Fruit fly (Drosophila melanogaster) whole organism, embryonic: ENCODE measurements around the gene SkpA.

Source experiments
- B-H2 ChIP-seq: fragments of 200-800 bp; sonication (Bioruptor generic); optimal IDR thresholded peaks from 2 replicates; lab custom pipeline; 2018; ENCODE audit warnings: missing biosample characterization, mild to moderate bottlenecking, missing genetic modification characterization
- C15 ChIP-seq: fragments of 200-800 bp; sonication (Bioruptor generic); IDR thresholded peaks from 3 replicates; pipeline ENCODE4 v1.3.6; 2022; ENCODE audit warnings: missing biosample characterization, missing genetic modification characterization
- CG11560 ChIP-seq: fragments of 200-800 bp; sonication (Bioruptor generic); IDR thresholded peaks from 3 replicates; pipeline ENCODE4 v1.3.6; 2022; ENCODE audit warnings: missing biosample characterization, missing genetic modification characterization
- CG13287 ChIP-seq: fragments of 200-800 bp; sonication (Bioruptor generic); IDR thresholded peaks from 2 replicates; pipeline ENCODE4 v1.3.6; 2022; ENCODE audit warnings: missing biosample characterization, missing genetic modification characterization; ENCODE audit not compliant: partially characterized antibody
- CG13424 ChIP-seq: fragments of 200-800 bp; sonication (Bioruptor generic); optimal IDR thresholded peaks from 2 replicates; lab custom pipeline; 2019; ENCODE audit warnings: missing biosample characterization, mild to moderate bottlenecking, missing genetic modification characterization, moderate library complexity
- CG16815 ChIP-seq: fragments of 200-800 bp; sonication (Bioruptor generic); optimal IDR thresholded peaks from 3 replicates; lab custom pipeline; 2017; ENCODE audit warnings: missing biosample characterization, mild to moderate bottlenecking, missing genetic modification characterization
- CG18619 ChIP-seq: fragments of 200-800 bp; sonication (Bioruptor generic); optimal IDR thresholded peaks from 3 replicates; lab custom pipeline; 2017; ENCODE audit warnings: missing biosample characterization, mild to moderate bottlenecking, missing genetic modification characterization
- CG2120 ChIP-seq: fragments of 200-800 bp; sonication (Bioruptor generic); optimal IDR thresholded peaks from 3 replicates; lab custom pipeline; 2016; ENCODE audit warnings: missing biosample characterization, missing genetic modification characterization
- CG2129 ChIP-seq: fragments of 200-800 bp; sonication (Bioruptor generic); IDR thresholded peaks from 2 replicates; pipeline ENCODE4 v1.3.6; 2022; ENCODE audit warnings: missing biosample characterization, missing genetic modification characterization; ENCODE audit not compliant: partially characterized antibody
- CG2678 ChIP-seq: fragments of 200-800 bp; sonication (Bioruptor generic); optimal IDR thresholded peaks from 3 replicates; lab custom pipeline; 2019; ENCODE audit warnings: missing biosample characterization, mild to moderate bottlenecking, missing genetic modification characterization, moderate library complexity
- CG30020 ChIP-seq: fragments of 200-800 bp; optimal IDR thresholded peaks from 2 replicates; lab custom pipeline; 2019; ENCODE audit warnings: missing biosample characterization, mild to moderate bottlenecking, missing genetic modification characterization, moderate library complexity
- CG3847 ChIP-seq: fragments of 200-800 bp; sonication (Bioruptor generic); IDR thresholded peaks from 2 replicates; pipeline ENCODE4 v1.3.6; 2022; ENCODE audit warnings: missing biosample characterization, missing genetic modification characterization
- CG43689 ChIP-seq: fragments of 200-800 bp; sonication (Bioruptor generic); IDR thresholded peaks from 2 replicates; pipeline ENCODE4 v1.3.6; 2022; ENCODE audit warnings: missing biosample characterization, missing genetic modification characterization
- CG4820 ChIP-seq: fragments of 200-800 bp; sonication (Bioruptor generic); optimal IDR thresholded peaks from 3 replicates; lab custom pipeline; 2016; ENCODE audit warnings: missing biosample characterization, missing genetic modification characterization
- CG5180 ChIP-seq: fragments of 200-800 bp; sonication (Bioruptor generic); optimal IDR thresholded peaks from 3 replicates; lab custom pipeline; 2017; ENCODE audit warnings: missing biosample characterization, missing genetic modification characterization, mild to moderate bottlenecking, moderate library complexity, missing genetic modification reagents
- CG7271 ChIP-seq: fragments of 200-800 bp; sonication (Bioruptor generic); optimal IDR thresholded peaks from 2 replicates; lab custom pipeline; 2018; ENCODE audit warnings: missing biosample characterization, mild to moderate bottlenecking, missing genetic modification characterization, moderate library complexity
- CG8924 ChIP-seq: fragments of 200-800 bp; optimal IDR thresholded peaks from 3 replicates; lab custom pipeline; 2019; ENCODE audit warnings: missing biosample characterization, mild to moderate bottlenecking, missing genetic modification characterization, moderate library complexity
- D19A ChIP-seq: fragments of 200-800 bp; optimal IDR thresholded peaks from 3 replicates; lab custom pipeline; 2019; ENCODE audit warnings: missing biosample characterization, mild to moderate bottlenecking, missing genetic modification characterization, moderate library complexity
- Elba2 ChIP-seq: fragments of 200-800 bp; sonication (Bioruptor generic); optimal IDR thresholded peaks from 3 replicates; lab custom pipeline; 2016; ENCODE audit warnings: missing biosample characterization, missing genetic modification characterization
- Hmx ChIP-seq: fragments of 200-800 bp; sonication (Bioruptor generic); optimal IDR thresholded peaks from 2 replicates; lab custom pipeline; 2016; ENCODE audit warnings: missing biosample characterization, missing genetic modification characterization
- Hr78 ChIP-seq, 2 experiments: fragments of 200-800 bp in 1 of 2; fragments of >200 bp in 1 of 2; sonication (Bioruptor generic) in 1 of 2; optimal IDR thresholded peaks; 2 replicates each; lab custom pipeline; 2017 to 2019; ENCODE audit warnings: missing biosample characterization in 2 of 2, missing genetic modification characterization in 2 of 2, mild to moderate bottlenecking in 1 of 2, moderate library complexity in 1 of 2
- Lhr ChIP-seq: fragments of 200-800 bp; sonication (Bioruptor generic); optimal IDR thresholded peaks from 3 replicates; lab custom pipeline; 2017; ENCODE audit warnings: mild to moderate bottlenecking, missing biosample characterization, missing genetic modification reagents, missing genetic modification characterization
- Lpt ChIP-seq: fragments of >200 bp; optimal IDR thresholded peaks from 2 replicates; lab custom pipeline; 2018; ENCODE audit warnings: missing biosample characterization, missing genetic modification characterization
- MBD-R2 ChIP-seq: fragments of 200-800 bp; sonication (Bioruptor generic); IDR thresholded peaks from 2 replicates; pipeline ENCODE4 v1.3.6; 2022; ENCODE audit warnings: missing biosample characterization, missing genetic modification characterization
- Oli ChIP-seq: fragments of 200-800 bp; sonication (Bioruptor generic); optimal IDR thresholded peaks from 2 replicates; lab custom pipeline; 2018; ENCODE audit warnings: missing biosample characterization, mild to moderate bottlenecking, missing genetic modification characterization, moderate library complexity
- Sin3A ChIP-seq: fragments of >200 bp; optimal IDR thresholded peaks from 2 replicates; lab custom pipeline; 2018
- Sry-β ChIP-seq: fragments of 200-800 bp; sonication (Bioruptor generic); optimal IDR thresholded peaks from 2 replicates; lab custom pipeline; 2018; ENCODE audit warnings: missing biosample characterization, mild to moderate bottlenecking, missing genetic modification characterization, moderate library complexity
- TFAM ChIP-seq: fragments of 200-800 bp; sonication (Bioruptor generic); optimal IDR thresholded peaks from 2 replicates; lab custom pipeline; 2017; ENCODE audit warnings: missing biosample characterization, missing genetic modification characterization, inconsistent platforms
- Vsx1 ChIP-seq: fragments of 200-800 bp; sonication (Bioruptor generic); optimal IDR thresholded peaks from 2 replicates; lab custom pipeline; 2017; ENCODE audit warnings: missing biosample characterization, mild to moderate bottlenecking, missing genetic modification characterization, missing genetic modification reagents
- al ChIP-seq: fragments of 200-800 bp; sonication (Bioruptor generic); IDR thresholded peaks from 2 replicates; pipeline ENCODE4 v1.3.6; 2022; ENCODE audit warnings: missing biosample characterization, missing genetic modification characterization
- az2 ChIP-seq: fragments of 200-800 bp; sonication (Bioruptor generic); optimal IDR thresholded peaks from 3 replicates; lab custom pipeline; 2016; ENCODE audit warnings: missing biosample characterization, missing genetic modification characterization
- bowl ChIP-seq: fragments of 200-800 bp; sonication (Bioruptor generic); IDR thresholded peaks from 2 replicates; pipeline ENCODE4 v1.3.6; 2022; ENCODE audit warnings: missing biosample characterization, missing genetic modification characterization
- br ChIP-seq: fragments of >200 bp; optimal IDR thresholded peaks from 2 replicates; lab custom pipeline; 2017
- chn ChIP-seq: fragments of 200-800 bp; sonication (Bioruptor generic); optimal IDR thresholded peaks from 2 replicates; lab custom pipeline; 2016; ENCODE audit warnings: missing biosample characterization, missing genetic modification characterization
- cwo ChIP-seq: fragments of 200-800 bp; sonication (Bioruptor generic); optimal IDR thresholded peaks from 3 replicates; lab custom pipeline; 2017; ENCODE audit warnings: missing biosample characterization, missing genetic modification characterization, mild to moderate bottlenecking, moderate library complexity, missing genetic modification reagents
- esg ChIP-seq: fragments of 200-800 bp; sonication (Bioruptor generic); conservative IDR thresholded peaks from 2 replicates; pipeline ENCODE4 v1.3.6; 2022; ENCODE audit warnings: missing biosample characterization, missing genetic modification characterization
- eyg ChIP-seq: fragments of 200-800 bp; sonication (Bioruptor generic); optimal IDR thresholded peaks from 3 replicates; lab custom pipeline; 2016; ENCODE audit warnings: missing biosample characterization, missing genetic modification characterization
- fd96Cb ChIP-seq: fragments of 200-800 bp; sonication (Bioruptor generic); optimal IDR thresholded peaks from 2 replicates; lab custom pipeline; 2018; ENCODE audit warnings: missing biosample characterization, mild to moderate bottlenecking, missing genetic modification characterization, moderate library complexity
- inv ChIP-seq: fragments of 200-800 bp; sonication (Bioruptor generic); IDR thresholded peaks from 2 replicates; pipeline ENCODE4 v1.3.6; 2022; ENCODE audit warnings: missing biosample characterization, missing genetic modification characterization; ENCODE audit not compliant: partially characterized antibody
- jumu ChIP-seq: fragments of 200-800 bp; sonication (Bioruptor generic); optimal IDR thresholded peaks from 3 replicates; lab custom pipeline; 2016; ENCODE audit warnings: missing biosample characterization, missing genetic modification characterization
- mirr ChIP-seq: fragments of 200-800 bp; sonication (Bioruptor generic); optimal IDR thresholded peaks from 3 replicates; lab custom pipeline; 2018; ENCODE audit warnings: missing biosample characterization, mild to moderate bottlenecking, missing genetic modification characterization
- nerfin-2 ChIP-seq: fragments of 200-800 bp; sonication (Bioruptor generic); IDR thresholded peaks from 2 replicates; pipeline ENCODE4 v1.3.6; 2022; ENCODE audit warnings: missing biosample characterization, missing genetic modification characterization; ENCODE audit not compliant: partially characterized antibody
- pan ChIP-seq, 4 experiments: fragments of >200 bp in 3 of 4; fragments of 200-800 bp in 1 of 4; sonication (Bioruptor generic) in 1 of 4; optimal IDR thresholded peaks in 3 of 4; IDR thresholded peaks in 1 of 4; 2 replicates each; pipeline versions ENCODE4 v1.3.6 to Lab custom; 2017 to 2022; ENCODE audit warnings: missing biosample characterization in 2 of 4, missing genetic modification characterization in 2 of 4, mixed read lengths in 1 of 4
- sd ChIP-seq: fragments of 200-800 bp; sonication (Bioruptor generic); optimal IDR thresholded peaks from 3 replicates; lab custom pipeline; 2018; ENCODE audit warnings: missing biosample characterization, mild to moderate bottlenecking, missing genetic modification characterization, moderate library complexity
- slbo ChIP-seq: fragments of 200-800 bp; sonication (Bioruptor generic); IDR thresholded peaks from 2 replicates; pipeline ENCODE4 v1.3.6; 2022; ENCODE audit warnings: missing biosample characterization, missing genetic modification characterization
- tin ChIP-seq: fragments of 200-800 bp; sonication (Bioruptor generic); optimal IDR thresholded peaks from 3 replicates; lab custom pipeline; 2016; ENCODE audit warnings: missing biosample characterization, missing genetic modification characterization
- tio ChIP-seq: fragments of 200-800 bp; sonication (Bioruptor generic); optimal IDR thresholded peaks from 2 replicates; lab custom pipeline; 2017; ENCODE audit warnings: missing biosample characterization, missing genetic modification characterization, inconsistent platforms
- usp ChIP-seq: fragments of >200 bp; optimal IDR thresholded peaks from 2 replicates; lab custom pipeline; 2017; ENCODE audit warnings: missing biosample characterization, missing genetic modification characterization
- z ChIP-seq: fragments of 200-800 bp; sonication (Bioruptor generic); IDR thresholded peaks from 3 replicates; pipeline ENCODE4 v1.3.6; 2022; ENCODE audit warnings: missing biosample characterization, missing genetic modification characterization

SkpA gene

DNA sequence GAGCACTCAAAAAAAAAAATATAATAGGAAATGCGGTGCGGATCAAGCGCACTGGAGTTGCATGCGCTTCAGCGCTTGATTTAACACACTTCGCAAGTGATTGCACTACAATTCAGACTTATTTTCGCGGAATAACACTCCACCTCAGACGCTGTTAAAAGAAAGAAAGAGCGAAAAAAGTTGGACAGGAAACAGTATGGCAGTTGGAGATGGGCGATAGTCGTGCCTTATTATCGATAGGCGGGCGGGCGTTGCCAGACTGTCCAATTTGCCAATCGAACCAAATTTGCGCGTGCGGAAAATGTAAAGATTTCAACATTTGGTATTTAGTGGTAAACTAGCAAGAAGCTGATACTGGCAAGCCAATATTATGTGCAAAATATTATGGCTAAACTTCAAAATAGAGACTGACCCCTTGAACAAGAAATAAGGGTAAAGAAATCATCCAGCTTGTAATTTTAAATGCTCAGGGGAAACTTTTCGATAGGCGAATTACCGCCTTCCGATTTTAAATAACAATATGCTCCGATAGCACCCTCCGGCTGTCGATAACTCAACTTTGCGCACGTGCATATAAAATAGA is 26.6 kb upstream of the SkpA start, which contains the start of the genes RpL36 and Mybbp1A (continued):
- peak; percentile 43 for TF ChIP-seq TFAM (GFP tag; lab: Kevin White, UChicago)
- peak; percentile 85 for TF ChIP-seq CG18619
- TF ChIP-seq cwo, result peak; percentile 71
- TF ChIP-seq CG11560, result peak; percentile 42; the same call in 1 of the 3 replicates
- no peak for TF ChIP-seq sd
- TF ChIP-seq C15 (GFP tag; lab: Robert Waterston, UW), result no peak
- peak; percentile 79 for TF ChIP-seq CG3847 (GFP tag; lab: Robert Waterston, UW)
- no peak for TF ChIP-seq fd96Cb (tag; lab: Kevin White, UChicago)
- TF ChIP-seq bowl (GFP tag; lab: Robert Waterston, UW), result 0 out of 2 replicates have a peak, but pooled peaks have one; percentile 30
- no peak for TF ChIP-seq Hmx
- no peak for TF ChIP-seq CG5180 (GFP tag; lab: Kevin White, UChicago)
- TF ChIP-seq esg (GFP tag; lab: Robert Waterston, UW), result no peak
- no peak for TF ChIP-seq Vsx1 (GFP tag; lab: Kevin White, UChicago)
- TF ChIP-seq slbo (GFP tag; lab: Robert Waterston, UW), result peak; percentile 79
- peak; percentile 38 for TF ChIP-seq CG30020 (tag; lab: Kevin White, UChicago)
- TF ChIP-seq br (lab: Kevin White, UChicago), result no peak
- peak; percentile 85 for TF ChIP-seq CG13287 (GFP tag; lab: Robert Waterston, UW)
- peak; percentile 85 for TF ChIP-seq inv (GFP tag; lab: Robert Waterston, UW)
- peak; percentile 19 for TF ChIP-seq CG16815 (GFP tag; lab: Kevin White, UChicago)
- peak; percentile 80 for TF ChIP-seq B-H2 (GFP tag; lab: Kevin White, UChicago)
- no peak for TF ChIP-seq Sry-β (GFP tag; lab: Kevin White, UChicago)
- TF ChIP-seq pan (optimal IDR thresholded peaks at IDR 0.05; lab: Kevin White, UChicago), result no peak
- peak in 1 of 2 experiments; percentile 67 for TF ChIP-seq pan (GFP tag; optimal IDR thresholded peaks at IDR 0.05 in 1 of 2, IDR thresholded peaks at IDR 0.05 in 1 of 2)
- TF ChIP-seq MBD-R2 (GFP tag; lab: Robert Waterston, UW), result 0 out of 2 replicates have a peak, but pooled peaks have one; percentile 42
- TF ChIP-seq eyg (GFP tag; lab: Kevin White, UChicago), result peak; percentile 77
- no peak for TF ChIP-seq usp (GFP tag; lab: Kevin White, UChicago)
- no peak for TF ChIP-seq D19A
- TF ChIP-seq CG2129 (GFP tag; lab: Robert Waterston, UW), result peak; percentile 53
- peak; percentile 70 for TF ChIP-seq CG2120 (GFP tag; lab: Kevin White, UChicago)
- peak; percentile 47 for TF ChIP-seq CG4820 (GFP tag; lab: Kevin White, UChicago)
- TF ChIP-seq CG2678 (tag; lab: Kevin White, UChicago), result peak; percentile 64
- TF ChIP-seq z (GFP tag; lab: Robert Waterston, UW), result no peak
- no peak for TF ChIP-seq Elba2 (GFP tag; lab: Kevin White, UChicago)
- peak; percentile 83 for TF ChIP-seq nerfin-2 (GFP tag; lab: Robert Waterston, UW)
- TF ChIP-seq CG8924 (tag; lab: Kevin White, UChicago), result peak; percentile 39
- peak; percentile 68 for TF ChIP-seq CG7271 (tag; lab: Kevin White, UChicago)
- TF ChIP-seq Hr78 (GFP tag; optimal IDR thresholded peaks at IDR 0.05; lab: Kevin White, UChicago), result no peak
- TF ChIP-seq CG43689 (GFP tag; lab: Robert Waterston, UW), result peak; percentile 37; the same call in 1 of the 2 replicates
- TF ChIP-seq Sin3A, result peak; percentile 92
- peak; percentile 69 for TF ChIP-seq mirr (GFP tag; lab: Kevin White, UChicago)
- peak; percentile 65 for TF ChIP-seq tin (GFP tag; lab: Kevin White, UChicago)
- TF ChIP-seq Lhr (GFP tag; lab: Kevin White, UChicago), result peak; percentile 66
- TF ChIP-seq al (GFP tag; lab: Robert Waterston, UW), result no peak
- TF ChIP-seq CG13424 (tag; lab: Kevin White, UChicago), result peak; percentile 34
- no peak for TF ChIP-seq tio (GFP tag; lab: Kevin White, UChicago)
- no peak for TF ChIP-seq Lpt
- TF ChIP-seq jumu (GFP tag; lab: Kevin White, UChicago), result peak; percentile 25
- TF ChIP-seq Oli (tag; lab: Kevin White, UChicago), result peak; percentile 54
- TF ChIP-seq az2 (GFP tag; lab: Kevin White, UChicago), result peak; percentile 58
- TF ChIP-seq chn (GFP tag; lab: Kevin White, UChicago), result peak; percentile 72
